Fruit fly (Drosophila melanogaster) Kc167 (cell line): ENCODE measurements around the gene Dhpr.

Source experiments
- Myc ChIP-seq: fragments of >200 bp; optimal IDR thresholded peaks from 2 replicates; lab custom pipeline; 2017; ENCODE audit warnings: missing external identifiers
- Sin3A ChIP-seq: fragments of >200 bp; optimal IDR thresholded peaks from 2 replicates; lab custom pipeline; 2018; ENCODE audit warnings: missing external identifiers
- h ChIP-seq: fragments of >200 bp; optimal IDR thresholded peaks from 3 replicates; lab custom pipeline; 2018; ENCODE audit warnings: missing external identifiers
- insv ChIP-seq: fragments of >200 bp; optimal IDR thresholded peaks from 3 replicates; lab custom pipeline; 2018; ENCODE audit warnings: missing external identifiers
- psq ChIP-seq: fragments of >200 bp; optimal IDR thresholded peaks from 2 replicates; lab custom pipeline; 2017; ENCODE audit warnings: missing external identifiers
- ttk ChIP-seq: sonication (Bioruptor generic); optimal IDR thresholded peaks from 2 replicates; lab custom pipeline; 2017; ENCODE audit warnings: missing external identifiers

The Dhpr gene

dm6 chr3L:9141998-9142397 is 7.6 kb downstream of the Dhpr start:
- TF ChIP-seq insv = no peak
- TF ChIP-seq h (lab: Kevin White, UChicago) = no peak
- no peak for TF ChIP-seq ttk
- TF ChIP-seq Sin3A (lab: Kevin White, UChicago) = no peak
- no peak for TF ChIP-seq Myc
- TF ChIP-seq psq (lab: Kevin White, UChicago) = no peak

- TF ChIP-seq Myc (no peak), h (lab: Kevin White, UChicago) (no peak), ttk (no peak), psq (lab: Kevin White, UChicago) (no peak), insv (no peak), Sin3A (lab: Kevin White, UChicago) (no peak)
These were observed 16.9 kb downstream of the Dhpr start for dm6 chr3L:9151183-9151786.

- TF ChIP-seq h (lab: Kevin White, UChicago) = no peak
- TF ChIP-seq insv = no peak
- TF ChIP-seq psq (lab: Kevin White, UChicago) = no peak
- TF ChIP-seq ttk = no peak
- TF ChIP-seq Sin3A (lab: Kevin White, UChicago) = no peak
- TF ChIP-seq Myc = no peak
These were observed 47.8 kb downstream of the Dhpr start, which contains the start of gene Rdl for dm6 chr3L:9182053-9182572. Gene Rdl, minus strand, starts transcription at chr3L:9182149.
